Fruit fly (Drosophila melanogaster) whole organism, embryonic: ENCODE measurements around the gene f-cup.

ENCODE experiments used
- Bgb ChIP-seq: fragments of 200-800 bp; sonication (Bioruptor generic); IDR thresholded peaks from 2 replicates; pipeline ENCODE4 v1.3.6; 2022; ENCODE audit warnings: missing biosample characterization, missing genetic modification characterization; ENCODE audit not compliant: partially characterized antibody
- CG10274 ChIP-seq: fragments of 200-800 bp; sonication (Bioruptor generic); optimal IDR thresholded peaks from 3 replicates; lab custom pipeline; 2017; ENCODE audit warnings: missing biosample characterization, mild to moderate bottlenecking, missing genetic modification characterization
- CG10543 ChIP-seq: fragments of 200-800 bp; sonication (Bioruptor generic); optimal IDR thresholded peaks from 3 replicates; lab custom pipeline; 2017; ENCODE audit warnings: missing biosample characterization, mild to moderate bottlenecking, missing genetic modification characterization, moderate library complexity
- CG11085 ChIP-seq: fragments of 200-800 bp; sonication (Bioruptor generic); IDR thresholded peaks from 2 replicates; pipeline ENCODE4 v1.3.6; 2022; ENCODE audit warnings: missing biosample characterization, missing genetic modification characterization
- CG12155 ChIP-seq: fragments of 200-800 bp; sonication (Bioruptor generic); optimal IDR thresholded peaks from 3 replicates; lab custom pipeline; 2016; ENCODE audit warnings: missing biosample characterization, missing genetic modification characterization
- CG13624 ChIP-seq: fragments of 200-800 bp; sonication (Bioruptor generic); optimal IDR thresholded peaks from 2 replicates; lab custom pipeline; 2016; ENCODE audit warnings: missing biosample characterization, missing genetic modification characterization
- CG13894 ChIP-seq: fragments of 200-800 bp; sonication (Bioruptor generic); optimal IDR thresholded peaks from 3 replicates; lab custom pipeline; 2018; ENCODE audit warnings: missing biosample characterization, mild to moderate bottlenecking, missing genetic modification characterization, moderate library complexity
- CG14710 ChIP-seq: fragments of 200-800 bp; sonication (Bioruptor generic); optimal IDR thresholded peaks from 3 replicates; lab custom pipeline; 2019; ENCODE audit warnings: missing biosample characterization, mild to moderate bottlenecking, missing genetic modification characterization, moderate library complexity
- CG15269 ChIP-seq: fragments of 200-800 bp; sonication (Bioruptor generic); optimal IDR thresholded peaks from 2 replicates; lab custom pipeline; 2018; ENCODE audit warnings: missing biosample characterization, mild to moderate bottlenecking, missing genetic modification characterization, moderate library complexity
- CG17612 ChIP-seq: fragments of 200-800 bp; sonication (Bioruptor generic); IDR thresholded peaks from 2 replicates; pipeline ENCODE4 v1.3.6; 2022; ENCODE audit warnings: missing biosample characterization, missing genetic modification characterization
- CG17829 ChIP-seq: fragments of 200-800 bp; optimal IDR thresholded peaks from 2 replicates; lab custom pipeline; 2019; ENCODE audit warnings: missing biosample characterization, mild to moderate bottlenecking, missing genetic modification characterization, moderate library complexity
- CG18262 ChIP-seq: fragments of 200-800 bp; optimal IDR thresholded peaks from 3 replicates; lab custom pipeline; 2019; ENCODE audit warnings: missing biosample characterization, mild to moderate bottlenecking, missing genetic modification characterization, moderate library complexity
- CG30403 ChIP-seq: fragments of 200-800 bp; sonication (Bioruptor generic); optimal IDR thresholded peaks from 3 replicates; lab custom pipeline; 2016; ENCODE audit warnings: missing biosample characterization, missing genetic modification characterization
- CG3163 ChIP-seq: fragments of 200-800 bp; sonication (Bioruptor generic); optimal IDR thresholded peaks from 3 replicates; lab custom pipeline; 2016; ENCODE audit warnings: missing biosample characterization, missing genetic modification characterization
- CG34224 ChIP-seq: fragments of 200-800 bp; sonication (Bioruptor generic); IDR thresholded peaks from 3 replicates; pipeline ENCODE4 v1.3.6; 2022; ENCODE audit warnings: missing biosample characterization, missing genetic modification characterization; ENCODE audit not compliant: partially characterized antibody
- CG3995 ChIP-seq: fragments of 200-800 bp; sonication (Bioruptor generic); optimal IDR thresholded peaks from 3 replicates; lab custom pipeline; 2016; ENCODE audit warnings: missing biosample characterization, missing genetic modification characterization
- CG4360 ChIP-seq: fragments of 200-800 bp; sonication (Bioruptor generic); IDR thresholded peaks from 2 replicates; pipeline ENCODE4 v1.3.6; 2022; ENCODE audit warnings: missing biosample characterization, missing genetic modification characterization
- CG5953 ChIP-seq: fragments of 200-800 bp; sonication (Bioruptor generic); IDR thresholded peaks from 2 replicates; pipeline ENCODE4 v1.3.6; 2022; ENCODE audit warnings: missing biosample characterization, missing genetic modification characterization
- CG6654 ChIP-seq: fragments of 200-800 bp; sonication (Bioruptor generic); optimal IDR thresholded peaks from 2 replicates; lab custom pipeline; 2017; ENCODE audit warnings: missing biosample characterization, mild to moderate bottlenecking, missing genetic modification characterization
- CG7928 ChIP-seq: fragments of 200-800 bp; sonication (Bioruptor generic); optimal IDR thresholded peaks from 2 replicates; lab custom pipeline; 2017; ENCODE audit warnings: missing biosample characterization, mild to moderate bottlenecking, missing genetic modification characterization
- CG8359 ChIP-seq: fragments of 200-800 bp; sonication (Bioruptor generic); optimal IDR thresholded peaks from 2 replicates; lab custom pipeline; 2017; ENCODE audit warnings: missing biosample characterization, mild to moderate bottlenecking, missing genetic modification characterization, borderline replicate concordance
- CG8924 ChIP-seq: fragments of 200-800 bp; optimal IDR thresholded peaks from 3 replicates; lab custom pipeline; 2019; ENCODE audit warnings: missing biosample characterization, mild to moderate bottlenecking, missing genetic modification characterization, moderate library complexity
- CG9437 ChIP-seq: fragments of 200-800 bp; sonication (Bioruptor generic); optimal IDR thresholded peaks from 2 replicates; lab custom pipeline; 2018; ENCODE audit warnings: missing biosample characterization, mild to moderate bottlenecking, missing genetic modification characterization
- Dek ChIP-seq: fragments of 200-800 bp; sonication (Bioruptor generic); optimal IDR thresholded peaks from 3 replicates; lab custom pipeline; 2019; ENCODE audit warnings: missing biosample characterization, mild to moderate bottlenecking, missing genetic modification characterization, moderate library complexity
- E2f2 ChIP-seq: fragments of 200-800 bp; sonication (Bioruptor generic); IDR thresholded peaks from 2 replicates; pipeline ENCODE4 v1.3.6; 2022; ENCODE audit warnings: missing biosample characterization, missing genetic modification characterization
- Ets97D ChIP-seq: fragments of 200-800 bp; sonication (Bioruptor generic); optimal IDR thresholded peaks from 3 replicates; lab custom pipeline; 2016; ENCODE audit warnings: missing biosample characterization, missing genetic modification characterization
- Hmr ChIP-seq: fragments of 200-800 bp; sonication (Bioruptor generic); optimal IDR thresholded peaks from 3 replicates; lab custom pipeline; 2017; ENCODE audit warnings: mild to moderate bottlenecking, missing biosample characterization, missing genetic modification reagents, missing genetic modification characterization
- Hr3 ChIP-seq: fragments of 200-800 bp; sonication (Bioruptor generic); optimal IDR thresholded peaks from 3 replicates; lab custom pipeline; 2016; ENCODE audit warnings: missing biosample characterization, missing genetic modification characterization
- MESR4 ChIP-seq: fragments of 200-800 bp; sonication (Bioruptor generic); optimal IDR thresholded peaks from 2 replicates; lab custom pipeline; 2018; ENCODE audit warnings: missing biosample characterization, mild to moderate bottlenecking, missing genetic modification characterization, moderate library complexity
- Max ChIP-seq: fragments of 200-800 bp; sonication (Bioruptor generic); optimal IDR thresholded peaks from 2 replicates; lab custom pipeline; 2016; ENCODE audit warnings: missing biosample characterization, mild to moderate bottlenecking, missing genetic modification characterization
- Myb ChIP-seq: fragments of 200-800 bp; sonication (Bioruptor generic); optimal IDR thresholded peaks from 2 replicates; lab custom pipeline; 2016; ENCODE audit warnings: missing biosample characterization, missing genetic modification characterization
- Neu2 ChIP-seq: fragments of 200-800 bp; sonication (Bioruptor generic); optimal IDR thresholded peaks from 3 replicates; lab custom pipeline; 2016; ENCODE audit warnings: missing biosample characterization, missing genetic modification characterization, borderline replicate concordance
- Optix ChIP-seq: fragments of 200-800 bp; sonication (Bioruptor generic); IDR thresholded peaks from 3 replicates; pipeline ENCODE4 v1.3.6; 2022; ENCODE audit warnings: missing biosample characterization, missing genetic modification characterization
- YL-1 ChIP-seq: fragments of 200-800 bp; sonication (Bioruptor generic); optimal IDR thresholded peaks from 3 replicates; lab custom pipeline; 2017; ENCODE audit warnings: missing biosample characterization, mild to moderate bottlenecking, missing genetic modification characterization
- ase ChIP-seq: fragments of 200-800 bp; sonication (Bioruptor generic); IDR thresholded peaks from 3 replicates; pipeline ENCODE4 v1.3.6; 2022; ENCODE audit warnings: missing biosample characterization, missing genetic modification characterization
- bowl ChIP-seq: fragments of 200-800 bp; sonication (Bioruptor generic); IDR thresholded peaks from 2 replicates; pipeline ENCODE4 v1.3.6; 2022; ENCODE audit warnings: missing biosample characterization, missing genetic modification characterization
- btn ChIP-seq: fragments of 200-800 bp; sonication (Bioruptor generic); optimal IDR thresholded peaks from 2 replicates; lab custom pipeline; 2016; ENCODE audit warnings: missing biosample characterization, missing genetic modification characterization
- croc ChIP-seq: fragments of 200-800 bp; sonication (Bioruptor generic); conservative IDR thresholded peaks from 3 replicates; pipeline ENCODE4 v1.3.6; 2022; ENCODE audit warnings: missing biosample characterization, missing genetic modification characterization
- crol ChIP-seq: fragments of 200-800 bp; sonication (Bioruptor generic); IDR thresholded peaks from 2 replicates; pipeline ENCODE4 v1.3.6; 2022; ENCODE audit warnings: missing biosample characterization, missing genetic modification characterization
- gem ChIP-seq: fragments of 200-800 bp; sonication (Bioruptor generic); optimal IDR thresholded peaks from 2 replicates; lab custom pipeline; 2019; ENCODE audit warnings: missing biosample characterization, mild to moderate bottlenecking, missing genetic modification characterization, moderate library complexity
- hb ChIP-seq: fragments of 200-800 bp; sonication (Bioruptor generic); IDR thresholded peaks from 3 replicates; pipeline ENCODE4 v1.3.6; 2022; ENCODE audit warnings: missing biosample characterization, missing genetic modification characterization; ENCODE audit not compliant: partially characterized antibody
- her ChIP-seq: fragments of 200-800 bp; sonication (Bioruptor generic); optimal IDR thresholded peaks from 2 replicates; lab custom pipeline; 2016; ENCODE audit warnings: missing biosample characterization, missing genetic modification characterization
- mirr ChIP-seq: fragments of 200-800 bp; sonication (Bioruptor generic); optimal IDR thresholded peaks from 3 replicates; lab custom pipeline; 2018; ENCODE audit warnings: missing biosample characterization, mild to moderate bottlenecking, missing genetic modification characterization
- pfk ChIP-seq: fragments of 200-800 bp; sonication (Bioruptor generic); optimal IDR thresholded peaks from 2 replicates; lab custom pipeline; 2018; ENCODE audit warnings: missing biosample characterization, mild to moderate bottlenecking, missing genetic modification characterization, moderate library complexity
- pros ChIP-seq: fragments of 200-800 bp; sonication (Bioruptor generic); optimal IDR thresholded peaks from 3 replicates; lab custom pipeline; 2019; ENCODE audit warnings: missing biosample characterization, mild to moderate bottlenecking, missing genetic modification characterization, moderate library complexity
- sens ChIP-seq: fragments of 200-800 bp; sonication (Bioruptor generic); peaks from one replicate; lab custom pipeline; 2016; ENCODE audit warnings: missing biosample characterization, missing genetic modification characterization
- sug ChIP-seq: fragments of 200-800 bp; optimal IDR thresholded peaks from 2 replicates; lab custom pipeline; 2019; ENCODE audit warnings: missing biosample characterization, mild to moderate bottlenecking, missing genetic modification characterization, moderate library complexity
- trem ChIP-seq: fragments of 200-800 bp; optimal IDR thresholded peaks from 3 replicates; lab custom pipeline; 2019; ENCODE audit warnings: missing biosample characterization, mild to moderate bottlenecking, missing genetic modification characterization, moderate library complexity
- ttk ChIP-seq: fragments of 200-800 bp; sonication (Bioruptor generic); IDR thresholded peaks from 2 replicates; pipeline ENCODE4 v2.1.2; 2022; ENCODE audit warnings: missing biosample characterization, missing genetic modification characterization

f-cup gene

dm6 chr3R:13683624-13684568, 16.7 kb downstream of the f-cup start, which contains the start of gene flfl (continued):
- TF ChIP-seq CG13624 (GFP tag; lab: Kevin White, UChicago) (peak; percentile 34), ttk (GFP tag; lab: Robert Waterston, UW) (no peak), YL-1 (peak; percentile 72), mirr (GFP tag; lab: Kevin White, UChicago) (no peak), CG8359 (GFP tag; lab: Kevin White, UChicago) (peak; percentile 9), ase (no peak), CG10274 (GFP tag; lab: Kevin White, UChicago) (no peak), CG13894 (peak; percentile 40), CG5953 (GFP tag; lab: Robert Waterston, UW) (no peak), Myb (GFP tag; lab: Kevin White, UChicago) (peak; percentile 81), hb (GFP tag; lab: Robert Waterston, UW) (no peak), Optix (GFP tag; lab: Robert Waterston, UW) (no peak), Max (peak; percentile 1), trem (tag; lab: Kevin White, UChicago) (peak; percentile 54), CG18262 (tag; lab: Kevin White, UChicago) (no peak), Hr3 (GFP tag; lab: Kevin White, UChicago) (no peak), CG15269 (tag; lab: Kevin White, UChicago) (no peak), CG34224 (no peak), CG7928 (peak; percentile 37), sens (GFP tag; lab: Kevin White, UChicago) (peak; percentile 78), Dek (tag; lab: Kevin White, UChicago) (no peak), Neu2 (GFP tag; lab: Kevin White, UChicago) (no peak), Hmr (GFP tag; lab: Kevin White, UChicago) (peak; percentile 52), CG12155 (peak; percentile 18), gem (no peak), croc (GFP tag; lab: Robert Waterston, UW) (no peak), sug (tag; lab: Kevin White, UChicago) (peak; percentile 61), Ets97D (GFP tag; lab: Kevin White, UChicago) (peak; percentile 80), E2f2 (GFP tag; lab: Robert Waterston, UW) (no peak), her (GFP tag; lab: Kevin White, UChicago) (peak; percentile 100), CG11085 (GFP tag; lab: Robert Waterston, UW) (no peak), CG10543 (peak; percentile 10), CG14710 (tag; lab: Kevin White, UChicago) (peak; percentile 53), CG17612 (GFP tag; lab: Robert Waterston, UW) (no peak), bowl (no peak), pros (no peak), CG4360 (no peak), crol (GFP tag; lab: Robert Waterston, UW) (no peak), CG8924 (peak; percentile 21), CG9437 (GFP tag; lab: Kevin White, UChicago) (peak; percentile 64), Bgb (GFP tag; lab: Robert Waterston, UW) (no peak), CG30403 (GFP tag; lab: Kevin White, UChicago) (peak; percentile 39), pfk (GFP tag; lab: Kevin White, UChicago) (no peak), CG6654 (no peak), CG3995 (GFP tag; lab: Kevin White, UChicago) (peak; percentile 24), CG17829 (peak; percentile 17), MESR4 (GFP tag; lab: Kevin White, UChicago) (peak; percentile 94), btn (peak; percentile 6), CG3163 (GFP tag; lab: Kevin White, UChicago) (peak; percentile 39)
